Fruit fly (Drosophila melanogaster) whole organism: ENCODE results near the gene Trim9.

Experiments
- CG8478 ChIP-seq: fragments of >200 bp; optimal IDR thresholded peaks from 2 replicates; lab custom pipeline; 2018; ENCODE audit warnings: inconsistent platforms
- EcR ChIP-seq, 2 experiments: fragments of >200 bp; optimal IDR thresholded peaks; 2 replicates each; lab custom pipeline; 2017; ENCODE audit warnings: missing biosample characterization in 2 of 2, missing genetic modification characterization in 2 of 2, missing genetic modification reagents in 2 of 2
- pan ChIP-seq: fragments of >200 bp; optimal IDR thresholded peaks from 2 replicates; lab custom pipeline; 2017
- psq ChIP-seq: fragments of >200 bp; optimal IDR thresholded peaks from 2 replicates; lab custom pipeline; 2017
- usp ChIP-seq: fragments of >200 bp; optimal IDR thresholded peaks from 2 replicates; lab custom pipeline; 2017; ENCODE audit warnings: missing biosample characterization, missing genetic modification characterization, mixed read lengths

DNA sequence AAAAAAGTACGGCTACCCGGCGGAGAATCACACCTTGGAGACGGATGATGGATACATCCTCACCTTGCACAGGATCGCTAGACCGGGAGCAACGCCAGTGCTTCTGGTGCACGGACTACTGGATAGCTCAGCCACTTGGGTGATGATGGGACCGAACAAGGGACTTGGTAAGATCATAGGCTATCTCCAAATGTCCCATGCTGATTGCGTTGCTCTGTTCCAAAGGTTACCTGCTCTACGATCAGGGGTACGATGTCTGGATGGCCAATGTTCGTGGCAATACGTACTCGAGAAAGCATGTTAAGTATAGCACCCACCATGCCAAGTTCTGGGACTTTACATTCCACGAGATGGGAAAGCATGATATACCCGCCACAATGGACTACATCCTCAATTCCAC, 14.6 kb upstream of the Trim9 start:
- no peak for TF ChIP-seq CG8478 (lab: Kevin White, UChicago)
- no peak for TF ChIP-seq pan (lab: Kevin White, UChicago)
- TF ChIP-seq usp (GFP tag; lab: Kevin White, UChicago): no peak
- no peak for TF ChIP-seq psq (lab: Kevin White, UChicago)
- no peak for TF ChIP-seq EcR (GFP tag; optimal IDR thresholded peaks at IDR 0.05; lab: Kevin White, UChicago)
